Fruit fly (Drosophila melanogaster) whole organism, embryonic: ENCODE results near the gene Blos4.
A peak's percentile ranks its signal among the peaks of the same experiment; 100 is the strongest.

Experiments
- Antp ChIP-seq: fragments of 200-800 bp; sonication (Bioruptor generic); optimal IDR thresholded peaks from 3 replicates; lab custom pipeline; 2016; ENCODE audit warnings: missing biosample characterization, missing genetic modification characterization
- Atf3 ChIP-seq: fragments of 200-800 bp; sonication (Bioruptor generic); optimal IDR thresholded peaks from 3 replicates; lab custom pipeline; 2016; ENCODE audit warnings: missing biosample characterization, missing genetic modification characterization
- CG13123 ChIP-seq: fragments of 200-800 bp; sonication (Bioruptor generic); optimal IDR thresholded peaks from 2 replicates; lab custom pipeline; 2016; ENCODE audit warnings: missing biosample characterization, missing genetic modification characterization
- CG13894 ChIP-seq: fragments of 200-800 bp; sonication (Bioruptor generic); optimal IDR thresholded peaks from 3 replicates; lab custom pipeline; 2018; ENCODE audit warnings: missing biosample characterization, mild to moderate bottlenecking, missing genetic modification characterization, moderate library complexity
- CG14965 ChIP-seq: fragments of 200-800 bp; sonication (Bioruptor generic); optimal IDR thresholded peaks from 2 replicates; lab custom pipeline; 2016; ENCODE audit warnings: missing biosample characterization, missing genetic modification characterization, borderline replicate concordance
- CG1602 ChIP-seq: fragments of 200-800 bp; sonication (Bioruptor generic); optimal IDR thresholded peaks from 3 replicates; lab custom pipeline; 2016; ENCODE audit warnings: missing biosample characterization, missing genetic modification characterization
- CG17328 ChIP-seq: fragments of 200-800 bp; sonication (Bioruptor generic); IDR thresholded peaks from 2 replicates; pipeline ENCODE4 v1.3.6; 2022; ENCODE audit warnings: missing biosample characterization, missing genetic modification characterization
- CG17359 ChIP-seq: fragments of 200-800 bp; sonication (Bioruptor generic); optimal IDR thresholded peaks from 3 replicates; lab custom pipeline; 2018; ENCODE audit warnings: missing biosample characterization, mild to moderate bottlenecking, missing genetic modification characterization, moderate library complexity
- CG2875 ChIP-seq: fragments of 200-800 bp; sonication (Bioruptor generic); optimal IDR thresholded peaks from 2 replicates; lab custom pipeline; 2017; ENCODE audit warnings: missing biosample characterization, mild to moderate bottlenecking, missing genetic modification characterization, missing genetic modification reagents
- CG2889 ChIP-seq: fragments of 200-800 bp; sonication (Bioruptor generic); IDR thresholded peaks from 3 replicates; pipeline ENCODE4 v1.3.6; 2022; ENCODE audit warnings: missing biosample characterization, missing genetic modification characterization
- CG33557 ChIP-seq: fragments of 200-800 bp; sonication (Bioruptor generic); optimal IDR thresholded peaks from 2 replicates; lab custom pipeline; 2019; ENCODE audit warnings: missing biosample characterization, mild to moderate bottlenecking, missing genetic modification characterization, moderate library complexity
- CG3847 ChIP-seq: fragments of 200-800 bp; sonication (Bioruptor generic); IDR thresholded peaks from 2 replicates; pipeline ENCODE4 v1.3.6; 2022; ENCODE audit warnings: missing biosample characterization, missing genetic modification characterization
- CG43689 ChIP-seq: fragments of 200-800 bp; sonication (Bioruptor generic); IDR thresholded peaks from 2 replicates; pipeline ENCODE4 v1.3.6; 2022; ENCODE audit warnings: missing biosample characterization, missing genetic modification characterization
- CG4424 ChIP-seq: fragments of 200-800 bp; sonication (Bioruptor generic); optimal IDR thresholded peaks from 3 replicates; lab custom pipeline; 2016; ENCODE audit warnings: missing biosample characterization, missing genetic modification characterization
- CG5180 ChIP-seq: fragments of 200-800 bp; sonication (Bioruptor generic); optimal IDR thresholded peaks from 3 replicates; lab custom pipeline; 2017; ENCODE audit warnings: missing biosample characterization, missing genetic modification characterization, mild to moderate bottlenecking, moderate library complexity, missing genetic modification reagents
- CG7271 ChIP-seq: fragments of 200-800 bp; sonication (Bioruptor generic); optimal IDR thresholded peaks from 2 replicates; lab custom pipeline; 2018; ENCODE audit warnings: missing biosample characterization, mild to moderate bottlenecking, missing genetic modification characterization, moderate library complexity
- CG7357 ChIP-seq: fragments of 200-800 bp; sonication (Bioruptor generic); IDR thresholded peaks from 3 replicates; pipeline ENCODE4 v1.3.6; 2022; ENCODE audit warnings: missing biosample characterization, missing genetic modification characterization
- CG7372 ChIP-seq: fragments of 200-800 bp; sonication (Bioruptor generic); IDR thresholded peaks from 2 replicates; pipeline ENCODE4 v1.3.6; 2022; ENCODE audit warnings: missing biosample characterization, missing genetic modification characterization
- Deaf1 ChIP-seq: fragments of 200-800 bp; optimal IDR thresholded peaks from 3 replicates; lab custom pipeline; 2019; ENCODE audit warnings: missing biosample characterization, mild to moderate bottlenecking, missing genetic modification characterization, moderate library complexity
- Dll ChIP-seq: fragments of 200-800 bp; sonication (Bioruptor generic); IDR thresholded peaks from 4 replicates; pipeline ENCODE4 v1.3.6; 2022; ENCODE audit warnings: missing biosample characterization, missing genetic modification characterization; ENCODE audit not compliant: partially characterized antibody
- E2f2 ChIP-seq: fragments of 200-800 bp; sonication (Bioruptor generic); IDR thresholded peaks from 2 replicates; pipeline ENCODE4 v1.3.6; 2022; ENCODE audit warnings: missing biosample characterization, missing genetic modification characterization
- Ets65A ChIP-seq: fragments of 200-800 bp; sonication (Bioruptor generic); peaks from one replicate; lab custom pipeline; 2016; ENCODE audit warnings: missing biosample characterization, missing genetic modification characterization
- HHEX ChIP-seq: fragments of 200-800 bp; sonication (Bioruptor generic); optimal IDR thresholded peaks from 3 replicates; lab custom pipeline; 2017; ENCODE audit warnings: missing biosample characterization, mild to moderate bottlenecking, missing genetic modification characterization, missing genetic modification reagents
- HLH4C ChIP-seq: fragments of 200-800 bp; sonication (Bioruptor generic); IDR thresholded peaks from 3 replicates; pipeline ENCODE4 v1.3.6; 2022; ENCODE audit warnings: missing biosample characterization, missing genetic modification characterization; ENCODE audit not compliant: partially characterized antibody
- Tbp ChIP-seq: fragments of >200 bp; optimal IDR thresholded peaks from 2 replicates; lab custom pipeline; 2018; ENCODE audit warnings: missing biosample characterization, missing genetic modification characterization
- Usf ChIP-seq: fragments of 200-800 bp; sonication (Bioruptor generic); optimal IDR thresholded peaks from 2 replicates; lab custom pipeline; 2017; ENCODE audit warnings: missing genotype, missing biosample characterization, missing genetic modification characterization
- ac ChIP-seq: fragments of 200-800 bp; sonication (Bioruptor generic); optimal IDR thresholded peaks from 3 replicates; lab custom pipeline; 2017; ENCODE audit warnings: missing biosample characterization, mild to moderate bottlenecking, missing genetic modification characterization
- amos ChIP-seq: fragments of 200-800 bp; sonication (Bioruptor generic); IDR thresholded peaks from 2 replicates; pipeline ENCODE4 v1.3.6; 2022; ENCODE audit warnings: missing biosample characterization, missing genetic modification characterization; ENCODE audit not compliant: partially characterized antibody
- bab2 ChIP-seq: fragments of 200-800 bp; sonication (Bioruptor generic); optimal IDR thresholded peaks from 2 replicates; lab custom pipeline; 2016; ENCODE audit warnings: missing biosample characterization, missing genetic modification characterization
- br ChIP-seq: fragments of >200 bp; optimal IDR thresholded peaks from 2 replicates; lab custom pipeline; 2017
- bsh ChIP-seq, 2 experiments: fragments of 200-800 bp; sonication (Bioruptor generic); optimal IDR thresholded peaks; 2 replicates each; lab custom pipeline; 2017 to 2018; ENCODE audit warnings: mild to moderate bottlenecking in 2 of 2, missing biosample characterization in 2 of 2, missing genetic modification characterization in 2 of 2, moderate library complexity in 1 of 2
- cato ChIP-seq: fragments of 200-800 bp; sonication (Bioruptor generic); optimal IDR thresholded peaks from 2 replicates; lab custom pipeline; 2016; ENCODE audit warnings: missing biosample characterization, missing genetic modification characterization, borderline replicate concordance
- cg ChIP-seq: fragments of 200-800 bp; sonication (Bioruptor generic); optimal IDR thresholded peaks from 3 replicates; lab custom pipeline; 2019; ENCODE audit warnings: missing biosample characterization, mild to moderate bottlenecking, missing genetic modification characterization, moderate library complexity
- chinmo ChIP-seq: fragments of 200-800 bp; sonication (Bioruptor generic); IDR thresholded peaks from 4 replicates; pipeline ENCODE4 v1.3.6; 2022; ENCODE audit warnings: missing biosample characterization, missing genetic modification characterization; ENCODE audit not compliant: partially characterized antibody
- dimm ChIP-seq: fragments of 200-800 bp; sonication (Bioruptor generic); IDR thresholded peaks from 2 replicates; pipeline ENCODE4 v1.3.6; 2022; ENCODE audit warnings: missing biosample characterization, missing genetic modification characterization
- eve ChIP-seq, 2 experiments: fragments of >200 bp; optimal IDR thresholded peaks; 2 replicates each; lab custom pipeline; 2017; ENCODE audit warnings: missing biosample characterization in 2 of 2, missing genetic modification characterization in 2 of 2
- fd102C ChIP-seq: fragments of 200-800 bp; sonication (Bioruptor generic); optimal IDR thresholded peaks from 2 replicates; lab custom pipeline; 2018; ENCODE audit warnings: missing biosample characterization, mild to moderate bottlenecking, missing genetic modification characterization, moderate library complexity
- gem ChIP-seq: fragments of 200-800 bp; sonication (Bioruptor generic); optimal IDR thresholded peaks from 2 replicates; lab custom pipeline; 2019; ENCODE audit warnings: missing biosample characterization, mild to moderate bottlenecking, missing genetic modification characterization, moderate library complexity
- gro ChIP-seq: fragments of 200-800 bp; sonication (Bioruptor generic); optimal IDR thresholded peaks from 2 replicates; lab custom pipeline; 2016; ENCODE audit warnings: missing biosample characterization, missing genetic modification characterization
- mam ChIP-seq: fragments of 200-800 bp; sonication (Bioruptor generic); optimal IDR thresholded peaks from 3 replicates; lab custom pipeline; 2016; ENCODE audit warnings: missing biosample characterization, missing genetic modification characterization
- nom ChIP-seq: fragments of 200-800 bp; sonication (Bioruptor generic); optimal IDR thresholded peaks from 2 replicates; lab custom pipeline; 2017; ENCODE audit warnings: missing biosample characterization, missing genetic modification characterization, mild to moderate bottlenecking, moderate library complexity, missing genetic modification reagents
- pros ChIP-seq: fragments of 200-800 bp; sonication (Bioruptor generic); optimal IDR thresholded peaks from 3 replicates; lab custom pipeline; 2019; ENCODE audit warnings: missing biosample characterization, mild to moderate bottlenecking, missing genetic modification characterization, moderate library complexity
- ranshi ChIP-seq: fragments of 200-800 bp; sonication (Bioruptor generic); IDR thresholded peaks from 2 replicates; pipeline ENCODE4 v1.3.6; 2022; ENCODE audit warnings: missing biosample characterization, missing genetic modification characterization
- sens-2 ChIP-seq: fragments of 200-800 bp; sonication (Bioruptor generic); IDR thresholded peaks from 2 replicates; pipeline ENCODE4 v1.3.6; 2022; ENCODE audit warnings: missing biosample characterization, missing genetic modification characterization
- shn ChIP-seq: fragments of 200-800 bp; sonication (Bioruptor generic); optimal IDR thresholded peaks from 3 replicates; lab custom pipeline; 2016; ENCODE audit warnings: missing biosample characterization, missing genetic modification characterization
- slbo ChIP-seq: fragments of 200-800 bp; sonication (Bioruptor generic); IDR thresholded peaks from 2 replicates; pipeline ENCODE4 v1.3.6; 2022; ENCODE audit warnings: missing biosample characterization, missing genetic modification characterization
- sqz ChIP-seq: fragments of 200-800 bp; sonication (Bioruptor generic); optimal IDR thresholded peaks from 3 replicates; lab custom pipeline; 2018; ENCODE audit warnings: missing biosample characterization, mild to moderate bottlenecking, missing genetic modification characterization
- tap ChIP-seq: fragments of 200-800 bp; optimal IDR thresholded peaks from 3 replicates; lab custom pipeline; 2019; ENCODE audit warnings: missing biosample characterization, mild to moderate bottlenecking, missing genetic modification characterization, moderate library complexity
- tup ChIP-seq: fragments of 200-800 bp; sonication (Bioruptor generic); optimal IDR thresholded peaks from 2 replicates; lab custom pipeline; 2016; ENCODE audit warnings: missing biosample characterization, mild to moderate bottlenecking, missing genetic modification characterization, moderate library complexity

The Blos4 gene

dm6 chr3L:10852347-10853130 is 26.3 kb upstream of the Blos4 start (continued):
- TF ChIP-seq sens-2 (GFP tag; lab: Robert Waterston, UW) (0 out of 2 replicates have a peak, but pooled peaks have one; percentile 4), CG43689 (GFP tag; lab: Robert Waterston, UW) (no peak), dimm (GFP tag; lab: Robert Waterston, UW) (no peak), CG7357 (no peak), HHEX (GFP tag; lab: Kevin White, UChicago) (peak; percentile 4), slbo (GFP tag; lab: Robert Waterston, UW) (no peak), tup (GFP tag; lab: Kevin White, UChicago) (no peak), pros (GFP tag; lab: Kevin White, UChicago) (peak; percentile 61), Antp (GFP tag; lab: Kevin White, UChicago) (no peak), Deaf1 (tag; lab: Kevin White, UChicago) (peak; percentile 94), CG1602 (GFP tag; lab: Kevin White, UChicago) (no peak), CG2875 (GFP tag; lab: Kevin White, UChicago) (no peak), tap (tag; lab: Kevin White, UChicago) (no peak), eve (GFP tag; optimal IDR thresholded peaks at IDR 0.05; lab: Kevin White, UChicago) (no peak), gem (peak; percentile 24), Atf3 (no peak), CG17328 (GFP tag; lab: Robert Waterston, UW) (peak; percentile 40), CG17359 (tag; lab: Kevin White, UChicago) (peak; percentile 31), CG3847 (GFP tag; lab: Robert Waterston, UW) (0 out of 2 replicates have a peak, but pooled peaks have one; percentile 29), bsh (GFP tag; optimal IDR thresholded peaks at IDR 0.05; lab: Kevin White, UChicago) (peak in 1 of 2 experiments; percentile 99), cato (GFP tag; lab: Kevin White, UChicago) (no peak), E2f2 (GFP tag; lab: Robert Waterston, UW) (no peak; the same call in 1 of the 2 replicates), bab2 (GFP tag; lab: Kevin White, UChicago) (no peak), CG7271 (tag; lab: Kevin White, UChicago) (no peak), Usf (GFP tag; lab: Kevin White, UChicago) (no peak), fd102C (GFP tag; lab: Kevin White, UChicago) (no peak), Tbp (no peak), CG4424 (GFP tag; lab: Kevin White, UChicago) (peak; percentile 30), nom (peak; percentile 99), mam (GFP tag; lab: Kevin White, UChicago) (peak; percentile 20), shn (GFP tag; lab: Kevin White, UChicago) (peak; percentile 5), ac (GFP tag; lab: Kevin White, UChicago) (no peak), CG33557 (GFP tag; lab: Kevin White, UChicago) (no peak), gro (GFP tag; lab: Kevin White, UChicago) (peak; percentile 59), HLH4C (GFP tag; lab: Robert Waterston, UW) (no peak), CG7372 (GFP tag; lab: Robert Waterston, UW) (no peak), br (no peak), ranshi (0 out of 2 replicates have a peak, but pooled peaks have one; percentile 3), Dll (GFP tag; lab: Robert Waterston, UW) (0 out of 4 replicates have a peak, but pooled peaks have one; percentile 37), CG13123 (GFP tag; lab: Kevin White, UChicago) (no peak), amos (no peak), CG2889 (GFP tag; lab: Robert Waterston, UW) (no peak), cg (GFP tag; lab: Kevin White, UChicago) (peak; percentile 79), sqz (GFP tag; lab: Kevin White, UChicago) (peak; percentile 96), CG14965 (GFP tag; lab: Kevin White, UChicago) (no peak), Ets65A (GFP tag; lab: Kevin White, UChicago) (peak; percentile 1), CG5180 (peak; percentile 84), chinmo (GFP tag; lab: Robert Waterston, UW) (peak; percentile 90; the same call in 3 of the 4 replicates), CG13894 (tag; lab: Kevin White, UChicago) (peak; percentile 71)
